Worm (Caenorhabditis elegans): ENCODE measurements around the gene srv-19.

- TF ChIP-seq unc-130 (GFP tag; optimal IDR thresholded peaks at IDR 0.05), result no peak
- no peak for TF ChIP-seq him-1 (tag; optimal IDR thresholded peaks at IDR 0.05)
- TF ChIP-seq ceh-27 (GFP tag; optimal IDR thresholded peaks at IDR 0.05), result no peak
- no peak for TF ChIP-seq athp-1 (tag; optimal IDR thresholded peaks at IDR 0.05)
- no peak for TF ChIP-seq K11D2.4 (GFP tag; IDR thresholded peaks at IDR 0.05)
- TF ChIP-seq hmg-20 (GFP tag; IDR thresholded peaks at IDR 0.05), result no peak
- no peak for TF ChIP-seq nhr-90 (tag; optimal IDR thresholded peaks at IDR 0.05)
- no peak for TF ChIP-seq atf-7 (tag; optimal IDR thresholded peaks at IDR 0.05)
- TF ChIP-seq ceh-40 (GFP tag; IDR thresholded peaks at IDR 0.05), result no peak
- TF ChIP-seq hrde-1 (tag; optimal IDR thresholded peaks at IDR 0.05; ENCODE audit: borderline replicate concordance), result no peak
Observed at ce11 chrIV:5821997-5822396, 51.7 kb downstream of the srv-19 start.
